Worm (Caenorhabditis elegans): Measurements from ENCODE around the gene Y7A5A.7.

The Y7A5A.7 gene

ce11 chrX:15822197-15822596 lies 18.2 kb upstream of the Y7A5A.7 start, which contains the start of gene Y7A5A.8:
Gene Y7A5A.8 (plus strand): TSS chrX:15822497.
- no peak for TF ChIP-seq elt-3 (tag; optimal IDR thresholded peaks at IDR 0.05)
- TF ChIP-seq grh-1 (GFP tag; IDR thresholded peaks at IDR 0.05), result no peak
- TF ChIP-seq C34B4.2 (tag; optimal IDR thresholded peaks at IDR 0.05), result no peak
- no peak for TF ChIP-seq nhr-19 (GFP tag; conservative IDR thresholded peaks at IDR 0.05)
- no peak for TF ChIP-seq ets-5 (GFP tag; IDR thresholded peaks at IDR 0.05)
- TF ChIP-seq lin-39 (tag; optimal IDR thresholded peaks at IDR 0.05), result no peak
- TF ChIP-seq egl-27 (tag; optimal IDR thresholded peaks at IDR 0.05), result no peak
- TF ChIP-seq dpl-1 (GFP tag; optimal IDR thresholded peaks at IDR 0.05), result no peak
- no peak for TF ChIP-seq ceh-8 (GFP tag; optimal IDR thresholded peaks at IDR 0.05)
- TF ChIP-seq Y116A8C.19 (tag; optimal IDR thresholded peaks at IDR 0.05; ENCODE audit: borderline replicate concordance), result no peak
- no peak for TF ChIP-seq swsn-7 (tag; optimal IDR thresholded peaks at IDR 0.05)
- no peak for TF ChIP-seq fkh-8 (tag; optimal IDR thresholded peaks at IDR 0.05)
- no peak for TF ChIP-seq nhr-71 (tag; optimal IDR thresholded peaks at IDR 0.05)
- TF ChIP-seq hlh-4 (tag; optimal IDR thresholded peaks at IDR 0.05), result no peak
- no peak for TF ChIP-seq tbx-2 (tag; optimal IDR thresholded peaks at IDR 0.05)
- TF ChIP-seq blmp-1 (tag; optimal IDR thresholded peaks at IDR 0.05), result no peak
- TF ChIP-seq rnt-1 (tag; optimal IDR thresholded peaks at IDR 0.05), result no peak
- no peak for TF ChIP-seq unc-130 (tag; optimal IDR thresholded peaks at IDR 0.05)

DNA sequence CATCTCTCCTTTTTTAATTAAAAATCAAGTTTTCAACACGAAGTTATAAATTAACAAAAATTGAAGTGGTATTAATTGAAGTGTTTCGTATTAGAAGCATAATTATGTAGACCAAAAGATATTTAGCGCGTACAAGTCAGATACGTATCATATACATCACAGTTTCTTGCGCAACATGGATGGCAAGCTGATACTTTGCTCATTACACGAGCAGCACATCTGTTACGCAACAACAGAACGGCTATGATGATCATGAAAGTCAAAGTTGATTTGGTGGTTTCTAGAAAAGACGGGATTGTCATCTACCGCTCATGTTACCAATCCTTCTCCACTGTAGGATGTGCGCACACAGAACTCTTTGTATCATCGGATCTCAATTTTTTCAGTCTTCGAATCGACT lies 10.6 kb upstream of the Y7A5A.7 start:
- no peak for TF ChIP-seq mep-1 (tag; optimal IDR thresholded peaks at IDR 0.05)
- TF ChIP-seq efl-3 (GFP tag; optimal IDR thresholded peaks at IDR 0.05), result no peak
- TF ChIP-seq lin-35 (GFP tag; optimal IDR thresholded peaks at IDR 0.05), result no peak
- no peak for TF ChIP-seq grh-1 (GFP tag; IDR thresholded peaks at IDR 0.05)
- TF ChIP-seq nhr-12 (tag; optimal IDR thresholded peaks at IDR 0.05), result no peak
- TF ChIP-seq pqm-1 (tag; optimal IDR thresholded peaks at IDR 0.05), result no peak
- no peak for TF ChIP-seq sox-4 (tag; optimal IDR thresholded peaks at IDR 0.05)
- TF ChIP-seq nhr-85 (tag), result no peak
- no peak for TF ChIP-seq Y116A8C.19 (tag; optimal IDR thresholded peaks at IDR 0.05; ENCODE audit: borderline replicate concordance)
- no peak for TF ChIP-seq egl-13 (tag; optimal IDR thresholded peaks at IDR 0.05)
- TF ChIP-seq ces-1 (GFP tag; optimal IDR thresholded peaks at IDR 0.05), result no peak
- TF ChIP-seq ceh-82 (tag; optimal IDR thresholded peaks at IDR 0.05), result no peak
- TF ChIP-seq ceh-63 (GFP tag; optimal IDR thresholded peaks at IDR 0.05), result no peak
- TF ChIP-seq alr-1 (tag; optimal IDR thresholded peaks at IDR 0.05; ENCODE audit: borderline replicate concordance), result no peak

ce11 chrX:15811341-15811740 lies 7.4 kb upstream of the Y7A5A.7 start:
- TF ChIP-seq ztf-4 (tag; optimal IDR thresholded peaks at IDR 0.05) (no peak), nhr-85 (tag) (no peak), tlp-1 (tag; optimal IDR thresholded peaks at IDR 0.05) (no peak), unc-30 (tag; optimal IDR thresholded peaks at IDR 0.05) (no peak), sptf-1 (tag; optimal IDR thresholded peaks at IDR 0.05) (no peak), ceh-8 (GFP tag; optimal IDR thresholded peaks at IDR 0.05) (no peak), nhr-11 (tag; optimal IDR thresholded peaks at IDR 0.05) (no peak), dpl-1 (GFP tag; optimal IDR thresholded peaks at IDR 0.05) (no peak), fkh-10 (GFP tag; optimal IDR thresholded peaks at IDR 0.05) (no peak), snpc-4 (tag; optimal IDR thresholded peaks at IDR 0.05) (no peak), aly-2 (tag; optimal IDR thresholded peaks at IDR 0.05) (no peak), snu-23 (GFP tag; optimal IDR thresholded peaks at IDR 0.05) (no peak), jun-1 (tag; optimal IDR thresholded peaks at IDR 0.05) (no peak), grh-1 (GFP tag; IDR thresholded peaks at IDR 0.05) (no peak), nhr-90 (tag; optimal IDR thresholded peaks at IDR 0.05; ENCODE audit: poor library complexity) (no peak), efl-3 (GFP tag; optimal IDR thresholded peaks at IDR 0.05) (no peak), aha-1 (tag; optimal IDR thresholded peaks at IDR 0.05) (no peak), nhr-47 (tag; optimal IDR thresholded peaks at IDR 0.05) (no peak)
